Worm (Caenorhabditis elegans) whole organism, L1 larva: ENCODE measurements around the gene C14F11.4.

Experiments used
- lin-13 ChIP-seq: fragments of 150-350 bp; optimal IDR thresholded peaks from 2 replicates; lab custom pipeline; 2014; ENCODE audit warnings: missing biosample characterization, missing genetic modification reagents, missing genetic modification characterization
- pax-3 ChIP-seq: fragments of 200-800 bp; sonication (Bioruptor generic); optimal IDR thresholded peaks from 2 replicates; lab custom pipeline; 2018; ENCODE audit warnings: mild to moderate bottlenecking, missing genetic modification characterization, moderate library complexity, missing compliant biosample characterization
- unc-62 ChIP-seq: fragments of 150-350 bp; optimal IDR thresholded peaks from 2 replicates; lab custom pipeline; 2014; ENCODE audit warnings: missing biosample characterization, missing genetic modification reagents, missing genetic modification characterization

DNA sequence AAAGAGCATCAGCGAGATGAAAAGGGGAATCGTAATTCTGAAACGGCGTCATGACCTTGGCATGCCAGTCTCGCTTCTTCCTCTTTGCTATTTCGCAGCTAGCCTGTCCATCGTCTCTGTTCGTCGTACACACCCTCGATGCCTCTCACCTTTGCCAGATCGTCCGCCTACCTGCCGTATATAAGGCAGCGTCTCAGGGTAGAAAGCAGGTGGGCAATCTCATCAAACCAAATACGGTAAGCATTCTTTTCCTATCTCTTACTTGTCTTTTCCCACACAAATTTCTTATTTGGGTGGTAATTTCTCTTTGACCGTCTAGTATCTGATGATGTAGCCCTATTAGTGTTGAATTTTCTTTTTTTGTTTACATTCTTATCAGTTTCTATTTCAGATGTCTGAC is 46.8 kb upstream of the C14F11.4 start, which contains the start of gene col-166:
- TF ChIP-seq unc-62 (GFP tag; lab: Kevin White, UChicago) (no peak), lin-13 (GFP tag; lab: Kevin White, UChicago) (no peak), pax-3 (no peak)
